Fruit fly (Drosophila melanogaster): Measurements from ENCODE around the gene Dus4.

Dus4 gene

dm6 chr2L:19019160-19019592 is 43.9 kb upstream of the Dus4 start (continued):
- TF ChIP-seq prd (optimal IDR thresholded peaks at IDR 0.05), result no peak
- peak; percentile 5; the same call in 1 of the 3 replicates for TF ChIP-seq prd (GFP tag; IDR thresholded peaks at IDR 0.05)
- peak; percentile 4 for TF ChIP-seq CG17829 (tag; optimal IDR thresholded peaks at IDR 0.05)
- no peak for TF ChIP-seq ems (GFP tag; optimal IDR thresholded peaks at IDR 0.05)
- TF ChIP-seq CG11504 (tag; optimal IDR thresholded peaks at IDR 0.05), result peak; percentile 65
- peak; percentile 37 for TF ChIP-seq CG1233 (GFP tag; optimal IDR thresholded peaks at IDR 0.05)
- TF ChIP-seq lmd (GFP tag; IDR thresholded peaks at IDR 0.05), result 0 out of 2 replicates have a peak, but pooled peaks have one; percentile 3
- TF ChIP-seq lola (GFP tag; optimal IDR thresholded peaks at IDR 0.05), result peak in 1 of 3 experiments; percentile 15
- peak; percentile 53 for TF ChIP-seq Ets65A (GFP tag)
- peak; percentile 35 for TF ChIP-seq CG13775 (GFP tag; optimal IDR thresholded peaks at IDR 0.05)
- TF ChIP-seq fd96Cb (tag; optimal IDR thresholded peaks at IDR 0.05), result peak; percentile 15
- TF ChIP-seq CG9727 (GFP tag; optimal IDR thresholded peaks at IDR 0.05), result peak; percentile 50
- no peak for TF ChIP-seq ci (GFP tag; IDR thresholded peaks at IDR 0.05)
- peak; percentile 5 for TF ChIP-seq Asciz (GFP tag; optimal IDR thresholded peaks at IDR 0.05)
- TF ChIP-seq row (GFP tag; IDR thresholded peaks at IDR 0.05), result peak; percentile 47; the same call in 2 of the 3 replicates
- TF ChIP-seq ftz-f1 (GFP tag; optimal IDR thresholded peaks at IDR 0.05), result no peak
- TF ChIP-seq zf30C (GFP tag; optimal IDR thresholded peaks at IDR 0.05), result no peak
- TF ChIP-seq dysf (GFP tag; IDR thresholded peaks at IDR 0.05), result 0 out of 3 replicates have a peak, but pooled peaks have one; percentile 32
- no peak for TF ChIP-seq jigr1 (GFP tag; IDR thresholded peaks at IDR 0.05)
- peak; percentile 10 for TF ChIP-seq CG5180 (GFP tag; optimal IDR thresholded peaks at IDR 0.05)
- no peak for TF ChIP-seq Six4 (GFP tag; optimal IDR thresholded peaks at IDR 0.05)
- TF ChIP-seq Meics (GFP tag; optimal IDR thresholded peaks at IDR 0.05), result peak; percentile 73
- TF ChIP-seq CG12659 (GFP tag; optimal IDR thresholded peaks at IDR 0.05), result peak; percentile 31
- TF ChIP-seq exex (tag; optimal IDR thresholded peaks at IDR 0.05), result no peak
- no peak for TF ChIP-seq HmgD (GFP tag; optimal IDR thresholded peaks at IDR 0.05)
- peak; percentile 52 for TF ChIP-seq CG18262 (tag; optimal IDR thresholded peaks at IDR 0.05)
- TF ChIP-seq CG10147 (GFP tag; optimal IDR thresholded peaks at IDR 0.05), result peak; percentile 41
- TF ChIP-seq wek (GFP tag; optimal IDR thresholded peaks at IDR 0.05), result no peak
- peak; percentile 61 for TF ChIP-seq CG18599 (GFP tag; optimal IDR thresholded peaks at IDR 0.05)
- TF ChIP-seq CG3281 (GFP tag; optimal IDR thresholded peaks at IDR 0.05), result peak; percentile 45
- no peak for TF ChIP-seq p53 (GFP tag; optimal IDR thresholded peaks at IDR 0.05)
- TF ChIP-seq CG18619 (GFP tag; optimal IDR thresholded peaks at IDR 0.05), result peak; percentile 48
- no peak for TF ChIP-seq ken (GFP tag; IDR thresholded peaks at IDR 0.05)
- peak; percentile 2 for TF ChIP-seq slou (GFP tag; optimal IDR thresholded peaks at IDR 0.05)
- TF ChIP-seq stwl (tag; optimal IDR thresholded peaks at IDR 0.05), result no peak
- peak; percentile 71 for TF ChIP-seq CG2678 (tag; optimal IDR thresholded peaks at IDR 0.05)
- TF ChIP-seq croc (GFP tag; conservative IDR thresholded peaks at IDR 0.05), result no peak
- TF ChIP-seq odd (GFP tag; optimal IDR thresholded peaks at IDR 0.05), result peak; percentile 43
- peak; percentile 25 for TF ChIP-seq CG10209 (GFP tag; optimal IDR thresholded peaks at IDR 0.05)
- peak; percentile 52 for TF ChIP-seq HHEX (GFP tag; optimal IDR thresholded peaks at IDR 0.05)
- TF ChIP-seq PHDP (tag; optimal IDR thresholded peaks at IDR 0.05), result no peak
- TF ChIP-seq CG12391 (tag; optimal IDR thresholded peaks at IDR 0.05), result peak; percentile 7
- peak; percentile 48 for TF ChIP-seq Oli (tag; optimal IDR thresholded peaks at IDR 0.05)
- peak; percentile 31; the same call in 1 of the 2 replicates for TF ChIP-seq slbo (GFP tag; IDR thresholded peaks at IDR 0.05)
- no peak for TF ChIP-seq Hey (tag; optimal IDR thresholded peaks at IDR 0.05)
- TF ChIP-seq CG2120 (GFP tag; optimal IDR thresholded peaks at IDR 0.05), result peak; percentile 66
- no peak for TF ChIP-seq Lpt (GFP tag; optimal IDR thresholded peaks at IDR 0.05)
- no peak for TF ChIP-seq CG12744 (GFP tag; optimal IDR thresholded peaks at IDR 0.05)
- peak; percentile 44 for TF ChIP-seq CG15269 (tag; optimal IDR thresholded peaks at IDR 0.05)
- TF ChIP-seq CG7786 (GFP tag; optimal IDR thresholded peaks at IDR 0.05), result peak; percentile 6

All from whole organism, embryonic.